Worm (Caenorhabditis elegans) whole organism, L4 larva: ENCODE measurements around the gene qdpr-1.

Experiments used
- F26F4.8 ChIP-seq: fragments of 200-800 bp; sonication (Bioruptor generic); conservative IDR thresholded peaks from 2 replicates; pipeline ENCODE4 v1.3.6; 2022; ENCODE audit warnings: missing genetic modification characterization, missing compliant biosample characterization
- R02D3.7 ChIP-seq: fragments of 150-350 bp; sonication (generic microtip); optimal IDR thresholded peaks from 3 replicates; lab custom pipeline; 2014; ENCODE audit warnings: missing biosample characterization, missing genetic modification characterization
- T26A8.4 ChIP-seq: fragments of 200-800 bp; sonication (Bioruptor generic); IDR thresholded peaks from 2 replicates; pipeline ENCODE4 v1.3.6; 2022; ENCODE audit warnings: missing genetic modification characterization, missing compliant biosample characterization
- Y5F2A.4 ChIP-seq: fragments of 200-800 bp; sonication (Bioruptor generic); optimal IDR thresholded peaks from 2 replicates; lab custom pipeline; 2018; ENCODE audit warnings: mild to moderate bottlenecking, missing genetic modification characterization, missing compliant biosample characterization
- aha-1 ChIP-seq: fragments of 150-350 bp; peaks from one replicate; lab custom pipeline; 2014; ENCODE audit warnings: missing biosample characterization, missing genetic modification characterization
- ceh-20 ChIP-seq: fragments of 200-800 bp; sonication (Bioruptor generic); IDR thresholded peaks from 2 replicates; pipeline ENCODE4 v1.3.6; 2022; ENCODE audit warnings: missing genetic modification reagents, missing genetic modification characterization, missing compliant biosample characterization
- ceh-44 ChIP-seq: fragments of 200-800 bp; sonication (Bioruptor generic); IDR thresholded peaks from 2 replicates; pipeline ENCODE4 v1.3.6; 2022; ENCODE audit warnings: missing genetic modification reagents, missing genetic modification characterization, missing compliant biosample characterization
- ceh-62 ChIP-seq: sonication (generic microtip); optimal IDR thresholded peaks from 2 replicates; lab custom pipeline; 2017; ENCODE audit warnings: missing biosample characterization, missing genetic modification characterization
- ces-1 ChIP-seq: fragments of 150-350 bp; sonication (generic microtip); optimal IDR thresholded peaks from 4 replicates; lab custom pipeline; 2014; ENCODE audit warnings: missing biosample characterization, missing genetic modification reagents, missing genetic modification characterization
- ctbp-1 ChIP-seq: fragments of 200-800 bp; sonication (Bioruptor generic); IDR thresholded peaks from 2 replicates; pipeline ENCODE4 v1.3.6; 2022; ENCODE audit warnings: missing genetic modification reagents, missing genetic modification characterization, missing compliant biosample characterization
- daf-16 ChIP-seq, 3 experiments: sonication (generic microtip); optimal IDR thresholded peaks; 2 replicates each; lab custom pipeline; 2016 to 2017; ENCODE audit warnings: missing genetic modification characterization in 3 of 3, missing genetic modification reagents in 3 of 3, mild to moderate bottlenecking in 2 of 3, missing compliant biosample characterization in 2 of 3, missing biosample characterization in 1 of 3, moderate library complexity in 1 of 3
- daf-8 ChIP-seq: fragments of 200-800 bp; sonication (Bioruptor generic); IDR thresholded peaks from 2 replicates; pipeline ENCODE4 v1.3.6; 2022; ENCODE audit warnings: missing genetic modification characterization, missing compliant biosample characterization
- dmd-6 ChIP-seq: fragments of 200-800 bp; sonication (Bioruptor generic); IDR thresholded peaks from 2 replicates; pipeline ENCODE4 v1.3.6; 2022; ENCODE audit warnings: missing genetic modification reagents, missing genetic modification characterization, missing compliant biosample characterization
- duxl-1 ChIP-seq: sonication (generic microtip); optimal IDR thresholded peaks from 2 replicates; lab custom pipeline; 2016; ENCODE audit warnings: mild to moderate bottlenecking, missing genetic modification characterization, moderate library complexity, missing compliant biosample characterization; ENCODE audit not compliant: poor library complexity
- dve-1 ChIP-seq: sonication (generic microtip); optimal IDR thresholded peaks from 2 replicates; lab custom pipeline; 2017; ENCODE audit warnings: antibody characterized with exemption, mild to moderate bottlenecking, missing genetic modification characterization, missing compliant biosample characterization; ENCODE audit not compliant: insufficient read depth
- egl-43 ChIP-seq: fragments of 200-800 bp; sonication (Bioruptor generic); IDR thresholded peaks from 2 replicates; pipeline ENCODE4 v1.3.6; 2022; ENCODE audit warnings: missing genetic modification reagents, missing genetic modification characterization, missing compliant biosample characterization
- gei-8 ChIP-seq: fragments of 200-800 bp; sonication (Bioruptor generic); optimal IDR thresholded peaks from 2 replicates; lab custom pipeline; 2018; ENCODE audit warnings: mild to moderate bottlenecking, missing genetic modification characterization, missing compliant biosample characterization
- hif-1 ChIP-seq, 2 experiments: sonication (generic microtip); optimal IDR thresholded peaks; 2 replicates each; lab custom pipeline; 2016 to 2017; ENCODE audit warnings: missing compliant biosample characterization in 2 of 2, missing genetic modification characterization in 2 of 2, missing genetic modification reagents in 2 of 2, missing genotype in 2 of 2, mild to moderate bottlenecking in 1 of 2
- hlh-11 ChIP-seq: fragments of 200-800 bp; sonication (Bioruptor generic); optimal IDR thresholded peaks from 2 replicates; lab custom pipeline; 2018; ENCODE audit warnings: mild to moderate bottlenecking, missing genetic modification characterization, missing compliant biosample characterization
- hlh-30 ChIP-seq: sonication (generic microtip); optimal IDR thresholded peaks from 2 replicates; lab custom pipeline; 2017; ENCODE audit warnings: antibody characterized with exemption, mild to moderate bottlenecking, missing genetic modification characterization, missing compliant biosample characterization; ENCODE audit not compliant: insufficient read depth
- lim-7 ChIP-seq: fragments of 200-800 bp; sonication (Bioruptor generic); IDR thresholded peaks from 2 replicates; pipeline ENCODE4 v1.3.6; 2022; ENCODE audit warnings: missing genetic modification characterization, missing compliant biosample characterization
- lin-13 ChIP-seq: fragments of 150-350 bp; optimal IDR thresholded peaks from 2 replicates; lab custom pipeline; 2014; ENCODE audit warnings: missing biosample characterization, missing genetic modification reagents, missing genetic modification characterization
- lir-3 ChIP-seq: sonication (generic microtip); optimal IDR thresholded peaks from 2 replicates; lab custom pipeline; 2016; ENCODE audit warnings: mild to moderate bottlenecking, missing genetic modification characterization, missing compliant biosample characterization
- madf-5 ChIP-seq, 2 experiments: fragments of 200-800 bp; sonication (Bioruptor generic); IDR thresholded peaks; 2 replicates each; pipeline ENCODE4 v1.3.6; 2022; ENCODE audit warnings: missing compliant biosample characterization in 2 of 2, missing genetic modification characterization in 2 of 2
- madf-9 ChIP-seq: fragments of 200-800 bp; sonication (Bioruptor generic); conservative IDR thresholded peaks from 2 replicates; pipeline ENCODE4 v1.3.6; 2022; ENCODE audit warnings: missing genetic modification reagents, missing genetic modification characterization, missing compliant biosample characterization
- mes-2 ChIP-seq: sonication (generic microtip); optimal IDR thresholded peaks from 2 replicates; lab custom pipeline; 2016; ENCODE audit warnings: missing genotype, mild to moderate bottlenecking, missing genetic modification characterization, missing compliant biosample characterization; ENCODE audit not compliant: poor library complexity, severe bottlenecking
- nhr-102 ChIP-seq: sonication (generic microtip); optimal IDR thresholded peaks from 2 replicates; lab custom pipeline; 2016; ENCODE audit warnings: mild to moderate bottlenecking, missing genetic modification characterization, moderate library complexity, missing compliant biosample characterization
- nhr-111 ChIP-seq: fragments of 200-800 bp; sonication (Bioruptor generic); optimal IDR thresholded peaks from 2 replicates; lab custom pipeline; 2018; ENCODE audit warnings: mild to moderate bottlenecking, missing genetic modification characterization, missing compliant biosample characterization
- nhr-28 ChIP-seq: fragments of 150-350 bp; optimal IDR thresholded peaks from 2 replicates; lab custom pipeline; 2014; ENCODE audit warnings: missing biosample characterization, missing genetic modification characterization
- nhr-41 ChIP-seq: fragments of 200-800 bp; sonication (Bioruptor generic); IDR thresholded peaks from 2 replicates; pipeline ENCODE4 v1.3.6; 2022; ENCODE audit warnings: missing genetic modification reagents, missing genetic modification characterization, missing compliant biosample characterization
- nhr-48 ChIP-seq: sonication (generic microtip); optimal IDR thresholded peaks from 2 replicates; lab custom pipeline; 2016; ENCODE audit warnings: mild to moderate bottlenecking, missing genetic modification characterization, missing compliant biosample characterization
- nhr-76 ChIP-seq: fragments of 150-350 bp; optimal IDR thresholded peaks from 2 replicates; lab custom pipeline; 2014; ENCODE audit warnings: missing biosample characterization, missing genetic modification characterization
- nhr-77 ChIP-seq: fragments of 150-350 bp; optimal IDR thresholded peaks from 2 replicates; lab custom pipeline; 2014; ENCODE audit warnings: missing biosample characterization, missing genetic modification characterization
- pha-4 ChIP-seq, 2 experiments: fragments of 150-350 bp in 1 of 2; fragments of 200-800 bp in 1 of 2; sonication (Bioruptor generic) in 1 of 2; IDR thresholded peaks in 1 of 2; optimal IDR thresholded peaks in 1 of 2; 2 replicates each; pipeline versions ENCODE4 v1.3.6 to Lab custom; 2014 to 2022; ENCODE audit warnings: missing genetic modification characterization in 2 of 2, missing genetic modification reagents in 2 of 2, missing biosample characterization in 1 of 2, missing compliant biosample characterization in 1 of 2
- php-3 ChIP-seq: fragments of 200-800 bp; sonication (Bioruptor generic); IDR thresholded peaks from 2 replicates; pipeline ENCODE4 v1.3.6; 2022; ENCODE audit warnings: missing genetic modification reagents, missing genetic modification characterization, missing compliant biosample characterization
- pqm-1 ChIP-seq: sonication (generic microtip); optimal IDR thresholded peaks from 2 replicates; lab custom pipeline; 2017; ENCODE audit warnings: missing biosample characterization, missing genetic modification characterization
- saeg-2 ChIP-seq: fragments of 200-800 bp; sonication (Bioruptor generic); IDR thresholded peaks from 2 replicates; pipeline ENCODE4 v1.3.6; 2022; ENCODE audit warnings: missing genetic modification reagents, missing genetic modification characterization, missing compliant biosample characterization
- set-16 ChIP-seq: fragments of 200-800 bp; sonication (Bioruptor generic); IDR thresholded peaks from 2 replicates; pipeline ENCODE4 v1.3.6; 2022; ENCODE audit warnings: missing genetic modification reagents, missing genetic modification characterization, missing compliant biosample characterization
- snpc-1.2 ChIP-seq: fragments of 200-800 bp; sonication (Bioruptor generic); IDR thresholded peaks from 2 replicates; pipeline ENCODE4 v1.3.6; 2022; ENCODE audit warnings: missing genetic modification reagents, missing genetic modification characterization, missing compliant biosample characterization
- snpc-4 ChIP-seq: fragments of 150-350 bp; optimal IDR thresholded peaks from 2 replicates; lab custom pipeline; 2014; ENCODE audit warnings: missing biosample characterization, missing genetic modification characterization
- tag-97 ChIP-seq: fragments of 200-800 bp; sonication (Bioruptor generic); IDR thresholded peaks from 2 replicates; pipeline ENCODE4 v1.3.6; 2022; ENCODE audit warnings: missing genetic modification characterization, missing compliant biosample characterization
- unc-39 ChIP-seq: sonication (generic microtip); optimal IDR thresholded peaks from 2 replicates; lab custom pipeline; 2017; ENCODE audit warnings: missing biosample characterization, missing genetic modification characterization
- unc-62 ChIP-seq, 3 experiments: fragments of 150-350 bp in 1 of 3; sonication (generic microtip); optimal IDR thresholded peaks in 2 of 3; peaks in 1 of 3; 1 replicate in 1 of 3; 2 replicates in 2 of 3; lab custom pipeline; 2014 to 2017; ENCODE audit warnings: missing biosample characterization in 3 of 3, missing genetic modification characterization in 3 of 3, missing genetic modification reagents in 3 of 3, missing genotype in 1 of 3
- zfp-3 ChIP-seq: fragments of 200-800 bp; sonication (Bioruptor generic); conservative IDR thresholded peaks from 2 replicates; pipeline ENCODE4 v1.3.6; 2022; ENCODE audit warnings: missing genetic modification reagents, missing genetic modification characterization, missing compliant biosample characterization
- zip-2 ChIP-seq: fragments of 150-350 bp; optimal IDR thresholded peaks from 2 replicates; lab custom pipeline; 2014; ENCODE audit warnings: missing biosample characterization, missing genetic modification characterization

qdpr-1 gene

DNA sequence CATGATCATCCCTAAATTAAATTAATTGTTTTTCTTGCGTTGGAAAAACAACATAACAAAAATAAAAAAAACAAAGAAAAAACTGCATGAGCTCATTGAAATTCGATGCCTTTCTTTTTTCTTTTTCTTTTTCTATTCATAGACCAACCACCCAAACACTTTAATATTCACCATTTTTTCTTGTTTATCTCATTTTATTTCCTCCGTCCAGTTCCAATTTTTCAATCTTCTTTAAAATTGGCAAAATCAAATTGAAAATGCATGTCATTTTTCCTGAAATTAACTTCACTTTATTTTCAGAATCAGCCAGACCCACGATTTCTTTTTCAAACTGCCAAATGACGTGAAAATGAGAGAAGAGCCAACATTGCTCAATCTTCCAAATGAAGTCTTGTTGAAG lies 7.9 kb upstream of the qdpr-1 start, which contains the start of gene T03F6.4:
Gene T03F6.4, plus strand, starts transcription at position 301 of the 400 bp plus-strand sequence.
- TF ChIP-seq lin-13 (GFP tag; lab: Kevin White, UChicago), result no peak

DNA sequence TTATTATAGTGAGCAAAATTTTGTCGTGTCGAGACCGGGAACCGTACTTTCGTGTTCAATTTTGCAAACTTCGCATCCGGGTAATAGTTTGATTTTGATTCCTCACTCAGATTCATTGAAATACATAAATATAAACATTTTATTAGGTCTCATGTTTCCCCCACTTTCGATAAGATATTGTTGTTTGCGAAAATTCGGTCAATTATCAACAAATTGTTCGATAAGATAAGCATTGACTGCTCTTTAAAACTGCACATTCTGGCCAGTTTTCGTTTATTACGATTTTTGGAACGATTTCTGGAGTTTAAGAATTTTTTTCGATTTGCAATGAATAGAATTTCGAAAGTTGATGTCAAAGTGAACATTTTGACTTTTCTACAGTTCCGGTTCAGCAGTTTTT lies 5.1 kb upstream of the qdpr-1 start:
- TF ChIP-seq ceh-20 (GFP tag; lab: Robert Waterston, UW) (no peak), daf-16 (GFP tag; optimal IDR thresholded peaks at IDR 0.05; lab: Kevin White, UChicago) (no peak), daf-16 (tag; optimal IDR thresholded peaks at IDR 0.05; lab: Kevin White, UChicago) (peak; percentile 89), zfp-3 (GFP tag; lab: Robert Waterston, UW) (no peak), T26A8.4 (GFP tag; lab: Robert Waterston, UW) (no peak), unc-39 (no peak), Y5F2A.4 (GFP tag; lab: Kevin White, UChicago) (no peak), pha-4 (GFP tag; IDR thresholded peaks at IDR 0.05; lab: Robert Waterston, UW) (no peak), pha-4 (tag; optimal IDR thresholded peaks at IDR 0.05; lab: Kevin White, UChicago) (no peak), pqm-1 (tag; lab: Kevin White, UChicago) (peak; percentile 60), set-16 (GFP tag; lab: Robert Waterston, UW) (no peak), R02D3.7 (tag; lab: Kevin White, UChicago) (no peak), aha-1 (tag; lab: Kevin White, UChicago) (no peak), unc-62 (GFP tag; optimal IDR thresholded peaks at IDR 0.05 in 1 of 2; lab: Kevin White, UChicago) (no peak), unc-62 (tag; optimal IDR thresholded peaks at IDR 0.05; lab: Kevin White, UChicago) (no peak), zip-2 (tag; lab: Kevin White, UChicago) (no peak), ces-1 (GFP tag; lab: Kevin White, UChicago) (no peak), daf-8 (GFP tag; lab: Robert Waterston, UW) (no peak), hlh-11 (tag; lab: Kevin White, UChicago) (no peak), dmd-6 (GFP tag; lab: Robert Waterston, UW) (peak; percentile 23; the same call in 1 of the 2 replicates), tag-97 (GFP tag; lab: Robert Waterston, UW) (no peak), snpc-1.2 (GFP tag; lab: Robert Waterston, UW) (no peak), nhr-111 (GFP tag; lab: Kevin White, UChicago) (no peak), php-3 (GFP tag; lab: Robert Waterston, UW) (peak; percentile 66; the same call in 1 of the 2 replicates), dve-1 (tag; lab: Kevin White, UChicago) (peak; percentile 47), ctbp-1 (GFP tag; lab: Robert Waterston, UW) (no peak), nhr-28 (peak; percentile 31), nhr-77 (tag; lab: Kevin White, UChicago) (no peak), madf-9 (GFP tag; lab: Robert Waterston, UW) (no peak), egl-43 (GFP tag; lab: Robert Waterston, UW) (no peak), madf-5 (GFP tag; IDR thresholded peaks at IDR 0.05; lab: Robert Waterston, UW) (no peak)

DNA sequence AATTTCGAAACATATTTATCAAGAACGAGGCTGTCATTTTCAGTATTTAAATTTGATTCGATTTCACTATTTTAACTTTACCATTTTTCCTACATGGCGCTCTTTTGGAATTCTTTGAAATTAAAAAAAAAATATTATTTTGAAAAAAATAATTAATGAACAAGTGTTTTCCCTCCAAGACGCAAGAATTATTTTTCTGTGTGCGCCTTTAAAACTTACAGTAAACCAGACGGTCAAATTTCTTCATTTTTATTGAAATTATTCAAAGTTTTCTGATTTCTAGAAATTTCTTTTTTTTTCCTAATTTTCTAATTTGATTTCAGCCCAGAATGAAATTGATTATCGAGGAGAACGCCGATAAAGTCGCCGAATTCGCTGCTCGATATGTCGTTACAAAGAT lies 4.6 kb upstream of the qdpr-1 start, which contains the start of gene T03F6.3:
Gene T03F6.3, plus strand, starts transcription at position 318 of the 400 bp plus-strand sequence.
- TF ChIP-seq saeg-2 (GFP tag; lab: Robert Waterston, UW) (no peak), lim-7 (GFP tag; lab: Robert Waterston, UW) (no peak), nhr-41 (GFP tag; lab: Robert Waterston, UW) (no peak), pha-4 (GFP tag; IDR thresholded peaks at IDR 0.05; lab: Robert Waterston, UW) (no peak), pha-4 (tag; optimal IDR thresholded peaks at IDR 0.05; lab: Kevin White, UChicago) (no peak), F26F4.8 (GFP tag; lab: Robert Waterston, UW) (no peak), unc-39 (no peak), snpc-4 (tag; lab: Kevin White, UChicago) (no peak)

DNA sequence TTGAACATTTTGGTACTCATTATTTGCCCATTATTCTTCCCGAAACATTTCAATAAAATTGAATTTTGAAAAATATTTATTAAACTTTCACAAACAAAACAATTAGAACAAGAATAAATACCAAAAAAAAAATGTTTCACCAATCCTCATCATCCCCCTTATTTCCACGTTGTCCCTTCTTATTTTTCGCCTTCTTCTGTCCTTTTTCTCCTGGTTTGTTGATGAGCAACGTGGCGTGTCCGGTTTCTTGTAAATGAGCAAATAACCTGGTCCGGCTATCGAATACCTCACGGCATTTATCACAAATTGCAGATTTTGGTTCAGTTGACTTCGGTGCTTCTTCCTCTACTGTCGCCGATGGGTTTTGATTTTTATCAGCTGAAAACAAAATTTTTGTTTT lies 2.9 kb upstream of the qdpr-1 start:
- TF ChIP-seq php-3 (GFP tag; lab: Robert Waterston, UW) (no peak), ceh-62 (tag; lab: Kevin White, UChicago) (no peak), ceh-44 (no peak), nhr-76 (tag; lab: Kevin White, UChicago) (no peak), nhr-48 (no peak), gei-8 (GFP tag; lab: Kevin White, UChicago) (no peak), hlh-30 (no peak), duxl-1 (tag; lab: Kevin White, UChicago) (no peak), hif-1 (tag; optimal IDR thresholded peaks at IDR 0.05; lab: Kevin White, UChicago) (no peak), nhr-102 (tag; lab: Kevin White, UChicago) (no peak), lir-3 (tag; lab: Kevin White, UChicago) (no peak), mes-2 (tag; lab: Kevin White, UChicago) (no peak)
